Fruit fly (Drosophila melanogaster) whole organism, adult: ENCODE results near the gene CG6277.

Experiments
- CG11617 ChIP-seq: fragments of 200-800 bp; sonication (Bioruptor generic); optimal IDR thresholded peaks from 2 replicates; lab custom pipeline; 2017; ENCODE audit warnings: mild to moderate bottlenecking, missing biosample characterization, missing genetic modification reagents, missing genetic modification characterization
- CG12768 ChIP-seq: fragments of 200-800 bp; sonication (Bioruptor generic); optimal IDR thresholded peaks from 2 replicates; lab custom pipeline; 2017; ENCODE audit warnings: missing biosample characterization, missing genetic modification characterization, mild to moderate bottlenecking, moderate library complexity, missing genetic modification reagents
- CG14711 ChIP-seq: fragments of 200-800 bp; sonication (Bioruptor generic); optimal IDR thresholded peaks from 2 replicates; lab custom pipeline; 2018; ENCODE audit warnings: missing biosample characterization, mild to moderate bottlenecking, missing genetic modification characterization, moderate library complexity
- CG1620 ChIP-seq: fragments of 200-800 bp; sonication (Bioruptor generic); optimal IDR thresholded peaks from 2 replicates; lab custom pipeline; 2016; ENCODE audit warnings: missing biosample characterization, missing genetic modification characterization
- CG33017 ChIP-seq: fragments of 200-800 bp; sonication (Bioruptor generic); optimal IDR thresholded peaks from 2 replicates; lab custom pipeline; 2018; ENCODE audit warnings: missing biosample characterization, mild to moderate bottlenecking, missing genetic modification characterization, moderate library complexity
- CG5204 ChIP-seq: fragments of 200-800 bp; sonication (Bioruptor generic); optimal IDR thresholded peaks from 2 replicates; lab custom pipeline; 2016; ENCODE audit warnings: missing biosample characterization, missing genetic modification characterization
- CG7045 ChIP-seq: fragments of 200-800 bp; sonication (Bioruptor generic); optimal IDR thresholded peaks from 2 replicates; lab custom pipeline; 2017; ENCODE audit warnings: missing biosample characterization, mild to moderate bottlenecking, missing genetic modification characterization
- CG7101 ChIP-seq: fragments of 200-800 bp; sonication (Bioruptor generic); optimal IDR thresholded peaks from 2 replicates; lab custom pipeline; 2018; ENCODE audit warnings: missing biosample characterization, mild to moderate bottlenecking, missing genetic modification characterization, moderate library complexity
- Clk ChIP-seq: fragments of 200-800 bp; sonication (Bioruptor generic); optimal IDR thresholded peaks from 2 replicates; lab custom pipeline; 2017; ENCODE audit warnings: missing biosample characterization, missing genetic modification characterization
- Crg-1 ChIP-seq: fragments of 200-800 bp; sonication (Bioruptor generic); optimal IDR thresholded peaks from 2 replicates; lab custom pipeline; 2016; ENCODE audit warnings: missing biosample characterization, missing genetic modification characterization
- Hr96 ChIP-seq: fragments of 200-800 bp; sonication (Bioruptor generic); optimal IDR thresholded peaks from 2 replicates; lab custom pipeline; 2016; ENCODE audit warnings: missing biosample characterization, missing genetic modification characterization
- Mnt ChIP-seq: fragments of 200-800 bp; sonication (Bioruptor generic); optimal IDR thresholded peaks from 2 replicates; lab custom pipeline; 2016; ENCODE audit warnings: missing biosample characterization, mild to moderate bottlenecking, missing genetic modification characterization
- bab1 ChIP-seq: fragments of 200-800 bp; sonication (Bioruptor generic); optimal IDR thresholded peaks from 3 replicates; lab custom pipeline; 2019; ENCODE audit warnings: missing biosample characterization, mild to moderate bottlenecking, missing genetic modification characterization, moderate library complexity
- cic ChIP-seq: fragments of 200-800 bp; sonication (Bioruptor generic); optimal IDR thresholded peaks from 2 replicates; lab custom pipeline; 2017; ENCODE audit warnings: missing biosample characterization, mild to moderate bottlenecking, missing genetic modification characterization, moderate library complexity
- cnc ChIP-seq, 2 experiments: fragments of >200 bp; optimal IDR thresholded peaks; 2 replicates each; lab custom pipeline; 2017
- kay ChIP-seq: fragments of 200-800 bp; sonication (Bioruptor generic); peaks from one replicate; lab custom pipeline; 2016; ENCODE audit warnings: missing biosample characterization, missing genetic modification characterization, borderline replicate concordance
- ovo ChIP-seq: fragments of 200-800 bp; sonication (Bioruptor generic); optimal IDR thresholded peaks from 2 replicates; lab custom pipeline; 2016; ENCODE audit warnings: missing biosample characterization, missing genetic modification characterization
- pad ChIP-seq: fragments of 200-800 bp; sonication (Bioruptor generic); optimal IDR thresholded peaks from 3 replicates; lab custom pipeline; 2017; ENCODE audit warnings: missing biosample characterization, missing genetic modification characterization, mild to moderate bottlenecking, moderate library complexity, missing genetic modification reagents
- tj ChIP-seq: fragments of 200-800 bp; sonication (Bioruptor generic); optimal IDR thresholded peaks from 3 replicates; lab custom pipeline; 2017; ENCODE audit warnings: missing biosample characterization, mild to moderate bottlenecking, missing genetic modification characterization, moderate library complexity
- toe ChIP-seq: fragments of 200-800 bp; sonication (Bioruptor generic); optimal IDR thresholded peaks from 2 replicates; lab custom pipeline; 2016; ENCODE audit warnings: missing biosample characterization, missing genetic modification characterization

CG6277 gene

DNA sequence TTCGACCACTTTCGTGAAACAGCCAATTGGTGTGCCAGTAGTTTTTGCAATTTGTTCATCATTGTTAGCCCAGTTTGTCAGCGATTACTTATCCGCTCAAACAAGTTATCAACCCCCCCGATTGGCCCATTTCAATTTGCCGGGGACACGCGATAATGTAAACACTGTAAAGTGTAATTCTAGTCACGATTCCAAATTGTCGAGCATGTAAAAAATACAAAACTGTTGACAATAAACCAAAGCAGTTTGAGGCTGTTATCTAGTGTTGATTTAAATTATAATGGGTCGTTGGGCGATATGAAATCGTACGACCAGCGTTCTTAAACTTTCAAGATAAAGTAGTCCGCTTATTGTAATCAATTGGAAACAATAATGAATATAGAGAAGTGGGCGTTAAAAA lies 35.6 kb downstream of the CG6277 start:
- TF ChIP-seq CG33017 = peak; percentile 30
- TF ChIP-seq ovo (GFP tag; lab: Kevin White, UChicago) = no peak
- peak; percentile 31 for TF ChIP-seq CG14711 (tag; lab: Kevin White, UChicago)
- TF ChIP-seq CG12768 (GFP tag; lab: Kevin White, UChicago) = peak; percentile 67
- no peak for TF ChIP-seq kay (GFP tag; lab: Kevin White, UChicago)
- TF ChIP-seq cic (GFP tag; lab: Kevin White, UChicago) = peak; percentile 85
- peak; percentile 8 for TF ChIP-seq Mnt (GFP tag; lab: Kevin White, UChicago)
- peak; percentile 51 for TF ChIP-seq CG7045 (GFP tag; lab: Kevin White, UChicago)
- peak; percentile 3 for TF ChIP-seq CG7101 (tag; lab: Kevin White, UChicago)
- no peak for TF ChIP-seq toe (GFP tag; lab: Kevin White, UChicago)
- TF ChIP-seq tj (GFP tag; lab: Kevin White, UChicago) = no peak

- TF ChIP-seq Crg-1 (GFP tag; lab: Kevin White, UChicago) = no peak
- no peak for TF ChIP-seq CG1620
- TF ChIP-seq CG33017 = no peak
- no peak for TF ChIP-seq cic (GFP tag; lab: Kevin White, UChicago)
- TF ChIP-seq Clk (GFP tag; lab: Kevin White, UChicago) = no peak
- no peak for TF ChIP-seq Mnt (GFP tag; lab: Kevin White, UChicago)
- TF ChIP-seq CG7045 (GFP tag; lab: Kevin White, UChicago) = no peak
- no peak for TF ChIP-seq CG12768 (GFP tag; lab: Kevin White, UChicago)
- no peak for TF ChIP-seq pad (GFP tag; lab: Kevin White, UChicago)
- TF ChIP-seq CG11617 (GFP tag; lab: Kevin White, UChicago) = no peak
- TF ChIP-seq ovo (GFP tag; lab: Kevin White, UChicago) = no peak
- TF ChIP-seq toe (GFP tag; lab: Kevin White, UChicago) = no peak
- no peak for TF ChIP-seq CG7101 (tag; lab: Kevin White, UChicago)
- TF ChIP-seq bab1 (GFP tag; lab: Kevin White, UChicago) = no peak
- no peak for TF ChIP-seq tj (GFP tag; lab: Kevin White, UChicago)
- no peak for TF ChIP-seq Hr96 (GFP tag; lab: Kevin White, UChicago)
- TF ChIP-seq CG14711 (tag; lab: Kevin White, UChicago) = no peak
- no peak for TF ChIP-seq cnc (optimal IDR thresholded peaks at IDR 0.05; lab: Kevin White, UChicago)
- TF ChIP-seq CG5204 (GFP tag; lab: Kevin White, UChicago) = no peak
Measured at dm6 chr3R:26984437-26984836, 38.6 kb downstream of the CG6277 start.

DNA sequence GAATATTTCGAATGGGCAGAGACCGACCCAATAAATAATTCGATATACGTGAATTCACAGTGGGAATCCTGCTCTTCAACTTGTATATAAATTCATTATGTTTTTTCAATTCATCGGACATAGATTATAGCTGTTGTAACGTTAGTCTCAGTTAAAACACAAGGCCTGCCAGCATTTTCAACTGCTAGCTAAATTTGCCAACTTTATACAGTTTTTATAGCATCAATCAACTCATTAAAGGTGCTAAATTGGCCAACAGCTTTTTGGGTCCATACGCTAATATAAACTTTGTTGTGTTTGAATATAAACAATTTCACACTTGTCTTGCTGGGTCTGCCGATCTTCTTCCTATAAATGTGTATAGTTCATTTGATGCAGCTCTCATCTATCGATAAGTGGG lies 40.9 kb downstream of the CG6277 start:
- TF ChIP-seq CG7101 (tag; lab: Kevin White, UChicago) = no peak

dm6 chr3R:26980282-26980691 lies 42.7 kb downstream of the CG6277 start:
- TF ChIP-seq bab1 (GFP tag; lab: Kevin White, UChicago) (peak; percentile 42), kay (GFP tag; lab: Kevin White, UChicago) (peak; percentile 29), CG1620 (no peak)

DNA sequence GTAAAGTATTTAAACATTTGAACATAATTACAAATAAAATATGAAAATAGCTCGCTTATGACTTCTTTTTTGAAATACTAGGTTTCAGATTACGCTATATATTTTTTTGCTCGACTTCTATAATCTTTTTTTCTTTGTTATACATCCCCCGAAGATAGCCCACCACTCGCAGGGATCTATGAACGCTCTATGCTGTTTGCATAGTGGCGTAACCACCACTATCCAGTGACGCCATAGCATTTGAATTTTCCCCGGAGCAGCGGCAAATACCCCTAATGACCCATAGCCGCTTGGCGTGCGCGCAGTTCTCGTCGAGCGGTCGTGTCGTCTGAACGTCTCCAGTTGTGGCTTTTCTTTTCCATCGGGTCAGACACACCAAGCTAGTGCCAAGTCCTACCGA lies 44.8 kb downstream of the CG6277 start, which contains the start of the genes CG14253 and CG46313:
CG14253 (plus strand) TSS at position 301 of the 400 bp plus-strand sequence.
CG46313 (plus strand) TSS at position 301 of the 400 bp plus-strand sequence.
- TF ChIP-seq ovo (GFP tag; lab: Kevin White, UChicago) (no peak), CG33017 (no peak), CG12768 (GFP tag; lab: Kevin White, UChicago) (no peak), pad (GFP tag; lab: Kevin White, UChicago) (no peak), Hr96 (GFP tag; lab: Kevin White, UChicago) (no peak), toe (GFP tag; lab: Kevin White, UChicago) (no peak), cnc (optimal IDR thresholded peaks at IDR 0.05; lab: Kevin White, UChicago) (no peak), CG5204 (GFP tag; lab: Kevin White, UChicago) (no peak), CG1620 (no peak), cic (GFP tag; lab: Kevin White, UChicago) (no peak), CG7101 (tag; lab: Kevin White, UChicago) (no peak), Crg-1 (GFP tag; lab: Kevin White, UChicago) (no peak), Clk (GFP tag; lab: Kevin White, UChicago) (no peak), kay (GFP tag; lab: Kevin White, UChicago) (no peak), CG14711 (tag; lab: Kevin White, UChicago) (no peak), tj (GFP tag; lab: Kevin White, UChicago) (no peak), bab1 (GFP tag; lab: Kevin White, UChicago) (no peak)
